Fruit fly (Drosophila melanogaster) whole organism, embryonic: ENCODE results near the gene vkg.

Experiments
- Asciz ChIP-seq: fragments of 200-800 bp; sonication (Bioruptor generic); optimal IDR thresholded peaks from 2 replicates; lab custom pipeline; 2017; ENCODE audit warnings: missing biosample characterization, mild to moderate bottlenecking, missing genetic modification characterization, missing genetic modification reagents
- Bdp1 ChIP-seq: fragments of 200-800 bp; sonication (Bioruptor generic); optimal IDR thresholded peaks from 3 replicates; lab custom pipeline; 2016; ENCODE audit warnings: missing biosample characterization, missing genetic modification characterization
- Bteb2 ChIP-seq: fragments of 200-800 bp; sonication (Bioruptor generic); optimal IDR thresholded peaks from 2 replicates; lab custom pipeline; 2016; ENCODE audit warnings: missing biosample characterization, missing genetic modification characterization
- CG12155 ChIP-seq: fragments of 200-800 bp; sonication (Bioruptor generic); optimal IDR thresholded peaks from 3 replicates; lab custom pipeline; 2016; ENCODE audit warnings: missing biosample characterization, missing genetic modification characterization
- CG13424 ChIP-seq: fragments of 200-800 bp; sonication (Bioruptor generic); optimal IDR thresholded peaks from 2 replicates; lab custom pipeline; 2019; ENCODE audit warnings: missing biosample characterization, mild to moderate bottlenecking, missing genetic modification characterization, moderate library complexity
- CG13894 ChIP-seq: fragments of 200-800 bp; sonication (Bioruptor generic); optimal IDR thresholded peaks from 3 replicates; lab custom pipeline; 2018; ENCODE audit warnings: missing biosample characterization, mild to moderate bottlenecking, missing genetic modification characterization, moderate library complexity
- CG14860 ChIP-seq: fragments of 200-800 bp; sonication (Bioruptor generic); IDR thresholded peaks from 3 replicates; pipeline ENCODE4 v1.3.6; 2022; ENCODE audit warnings: missing biosample characterization, missing genetic modification characterization; ENCODE audit not compliant: partially characterized antibody
- CG1602 ChIP-seq: fragments of 200-800 bp; sonication (Bioruptor generic); optimal IDR thresholded peaks from 3 replicates; lab custom pipeline; 2016; ENCODE audit warnings: missing biosample characterization, missing genetic modification characterization
- CG17912 ChIP-seq: fragments of 200-800 bp; sonication (Bioruptor generic); optimal IDR thresholded peaks from 2 replicates; lab custom pipeline; 2018; ENCODE audit warnings: missing biosample characterization, mild to moderate bottlenecking, missing genetic modification characterization
- CG30020 ChIP-seq: fragments of 200-800 bp; optimal IDR thresholded peaks from 2 replicates; lab custom pipeline; 2019; ENCODE audit warnings: missing biosample characterization, mild to moderate bottlenecking, missing genetic modification characterization, moderate library complexity
- CG32532 ChIP-seq: fragments of 200-800 bp; sonication (Bioruptor generic); IDR thresholded peaks from 2 replicates; pipeline ENCODE4 v1.3.6; 2022; ENCODE audit warnings: missing biosample characterization, missing genetic modification characterization
- CG3407 ChIP-seq: fragments of 200-800 bp; sonication (Bioruptor generic); optimal IDR thresholded peaks from 2 replicates; lab custom pipeline; 2018; ENCODE audit warnings: missing biosample characterization, mild to moderate bottlenecking, missing genetic modification characterization
- CG4617 ChIP-seq: fragments of 200-800 bp; sonication (Bioruptor generic); optimal IDR thresholded peaks from 3 replicates; lab custom pipeline; 2016; ENCODE audit warnings: missing biosample characterization, missing genetic modification characterization, borderline replicate concordance
- CG5180 ChIP-seq: fragments of 200-800 bp; sonication (Bioruptor generic); optimal IDR thresholded peaks from 3 replicates; lab custom pipeline; 2017; ENCODE audit warnings: missing biosample characterization, missing genetic modification characterization, mild to moderate bottlenecking, moderate library complexity, missing genetic modification reagents
- CG6654 ChIP-seq: fragments of 200-800 bp; sonication (Bioruptor generic); optimal IDR thresholded peaks from 2 replicates; lab custom pipeline; 2017; ENCODE audit warnings: missing biosample characterization, mild to moderate bottlenecking, missing genetic modification characterization
- CG7357 ChIP-seq: fragments of 200-800 bp; sonication (Bioruptor generic); IDR thresholded peaks from 3 replicates; pipeline ENCODE4 v1.3.6; 2022; ENCODE audit warnings: missing biosample characterization, missing genetic modification characterization
- CG8924 ChIP-seq: fragments of 200-800 bp; optimal IDR thresholded peaks from 3 replicates; lab custom pipeline; 2019; ENCODE audit warnings: missing biosample characterization, mild to moderate bottlenecking, missing genetic modification characterization, moderate library complexity
- CG9876 ChIP-seq: fragments of 200-800 bp; sonication (Bioruptor generic); optimal IDR thresholded peaks from 2 replicates; lab custom pipeline; 2016; ENCODE audit warnings: missing biosample characterization, missing genetic modification characterization
- D ChIP-seq, 2 experiments: fragments of 200-800 bp in 1 of 2; fragments of >200 bp in 1 of 2; sonication (Bioruptor generic) in 1 of 2; optimal IDR thresholded peaks; 2 replicates in 1 of 2; 3 replicates in 1 of 2; lab custom pipeline; 2017; ENCODE audit warnings: mild to moderate bottlenecking in 1 of 2, missing biosample characterization in 1 of 2, missing genetic modification characterization in 1 of 2, missing genetic modification reagents in 1 of 2
- E2f1 ChIP-seq: fragments of 200-800 bp; sonication (Bioruptor generic); IDR thresholded peaks from 2 replicates; pipeline ENCODE4 v1.3.6; 2022; ENCODE audit warnings: missing biosample characterization, missing genetic modification characterization
- Elba2 ChIP-seq: fragments of 200-800 bp; sonication (Bioruptor generic); optimal IDR thresholded peaks from 3 replicates; lab custom pipeline; 2016; ENCODE audit warnings: missing biosample characterization, missing genetic modification characterization
- Gsc ChIP-seq: fragments of 200-800 bp; sonication (Bioruptor generic); IDR thresholded peaks from 2 replicates; pipeline ENCODE4 v1.3.6; 2022; ENCODE audit warnings: missing biosample characterization, missing genetic modification characterization
- NC2α ChIP-seq: fragments of 200-800 bp; sonication (Bioruptor generic); optimal IDR thresholded peaks from 2 replicates; lab custom pipeline; 2016; ENCODE audit warnings: missing biosample characterization, missing genetic modification characterization
- NK7.1 ChIP-seq: fragments of 200-800 bp; sonication (Bioruptor generic); optimal IDR thresholded peaks from 3 replicates; lab custom pipeline; 2016; ENCODE audit warnings: missing biosample characterization, missing genetic modification characterization
- Nf-YA ChIP-seq: fragments of 200-800 bp; sonication (Bioruptor generic); IDR thresholded peaks from 2 replicates; pipeline ENCODE4 v1.3.6; 2022; ENCODE audit warnings: missing biosample characterization, missing genetic modification characterization
- Pdp1 ChIP-seq, 2 experiments: fragments of 200-800 bp; sonication (Bioruptor generic); optimal IDR thresholded peaks; 3 replicates each; lab custom pipeline; 2016; ENCODE audit warnings: missing biosample characterization in 2 of 2, missing genetic modification characterization in 2 of 2, mild to moderate bottlenecking in 1 of 2, moderate library complexity in 1 of 2
- Sry-β ChIP-seq: fragments of 200-800 bp; sonication (Bioruptor generic); optimal IDR thresholded peaks from 2 replicates; lab custom pipeline; 2018; ENCODE audit warnings: missing biosample characterization, mild to moderate bottlenecking, missing genetic modification characterization, moderate library complexity
- Tbp ChIP-seq: fragments of >200 bp; optimal IDR thresholded peaks from 2 replicates; lab custom pipeline; 2018; ENCODE audit warnings: missing biosample characterization, missing genetic modification characterization
- aop ChIP-seq: fragments of 200-800 bp; sonication (Bioruptor generic); IDR thresholded peaks from 2 replicates; pipeline ENCODE4 v1.3.6; 2022; ENCODE audit warnings: missing biosample characterization, missing genetic modification characterization
- bab2 ChIP-seq: fragments of 200-800 bp; sonication (Bioruptor generic); optimal IDR thresholded peaks from 2 replicates; lab custom pipeline; 2016; ENCODE audit warnings: missing biosample characterization, missing genetic modification characterization
- bbx ChIP-seq: fragments of 200-800 bp; sonication (Bioruptor generic); IDR thresholded peaks from 2 replicates; pipeline ENCODE4 v1.3.6; 2022; ENCODE audit warnings: missing biosample characterization, missing genetic modification characterization; ENCODE audit not compliant: partially characterized antibody
- cas ChIP-seq: fragments of 200-800 bp; sonication (Bioruptor generic); IDR thresholded peaks from 2 replicates; pipeline ENCODE4 v1.3.6; 2022; ENCODE audit warnings: missing biosample characterization, missing genetic modification characterization
- cato ChIP-seq: fragments of 200-800 bp; sonication (Bioruptor generic); optimal IDR thresholded peaks from 2 replicates; lab custom pipeline; 2016; ENCODE audit warnings: missing biosample characterization, missing genetic modification characterization, borderline replicate concordance
- dmrt11E ChIP-seq: fragments of 200-800 bp; sonication (Bioruptor generic); optimal IDR thresholded peaks from 3 replicates; lab custom pipeline; 2018; ENCODE audit warnings: missing biosample characterization, mild to moderate bottlenecking, missing genetic modification characterization, moderate library complexity
- fd64A ChIP-seq: fragments of 200-800 bp; sonication (Bioruptor generic); optimal IDR thresholded peaks from 3 replicates; lab custom pipeline; 2018; ENCODE audit warnings: missing biosample characterization, mild to moderate bottlenecking, missing genetic modification characterization
- gem ChIP-seq: fragments of 200-800 bp; sonication (Bioruptor generic); optimal IDR thresholded peaks from 2 replicates; lab custom pipeline; 2019; ENCODE audit warnings: missing biosample characterization, mild to moderate bottlenecking, missing genetic modification characterization, moderate library complexity
- ham ChIP-seq: fragments of 200-800 bp; sonication (Bioruptor generic); IDR thresholded peaks from 2 replicates; pipeline ENCODE4 v1.3.6; 2022; ENCODE audit warnings: missing biosample characterization, missing genetic modification characterization
- her ChIP-seq: fragments of 200-800 bp; sonication (Bioruptor generic); optimal IDR thresholded peaks from 2 replicates; lab custom pipeline; 2016; ENCODE audit warnings: missing biosample characterization, missing genetic modification characterization
- inv ChIP-seq: fragments of 200-800 bp; sonication (Bioruptor generic); IDR thresholded peaks from 2 replicates; pipeline ENCODE4 v1.3.6; 2022; ENCODE audit warnings: missing biosample characterization, missing genetic modification characterization; ENCODE audit not compliant: partially characterized antibody
- jing ChIP-seq: fragments of 200-800 bp; sonication (Bioruptor generic); optimal IDR thresholded peaks from 2 replicates; lab custom pipeline; 2018; ENCODE audit warnings: missing biosample characterization, mild to moderate bottlenecking, missing genetic modification characterization
- lmd ChIP-seq: fragments of 200-800 bp; sonication (Bioruptor generic); IDR thresholded peaks from 2 replicates; pipeline ENCODE4 v1.3.6; 2022; ENCODE audit warnings: missing biosample characterization, missing genetic modification characterization
- mirr ChIP-seq: fragments of 200-800 bp; sonication (Bioruptor generic); optimal IDR thresholded peaks from 3 replicates; lab custom pipeline; 2018; ENCODE audit warnings: missing biosample characterization, mild to moderate bottlenecking, missing genetic modification characterization
- nom ChIP-seq: fragments of 200-800 bp; sonication (Bioruptor generic); optimal IDR thresholded peaks from 2 replicates; lab custom pipeline; 2017; ENCODE audit warnings: missing biosample characterization, missing genetic modification characterization, mild to moderate bottlenecking, moderate library complexity, missing genetic modification reagents
- otp ChIP-seq: fragments of 200-800 bp; sonication (Bioruptor generic); IDR thresholded peaks from 3 replicates; pipeline ENCODE4, ENCODE4 v1.3.6; 2022; ENCODE audit warnings: missing biosample characterization, missing genetic modification characterization
- pho ChIP-seq: fragments of 200-800 bp; sonication (Bioruptor generic); optimal IDR thresholded peaks from 2 replicates; lab custom pipeline; 2016; ENCODE audit warnings: missing biosample characterization, missing genetic modification characterization
- stwl ChIP-seq: fragments of 200-800 bp; sonication (Bioruptor generic); optimal IDR thresholded peaks from 3 replicates; lab custom pipeline; 2018; ENCODE audit warnings: missing biosample characterization, mild to moderate bottlenecking, missing genetic modification characterization, moderate library complexity
- zen2 ChIP-seq: fragments of 200-800 bp; sonication (Bioruptor generic); IDR thresholded peaks from 3 replicates; pipeline ENCODE4 v1.3.6; 2022; ENCODE audit warnings: missing biosample characterization, missing genetic modification characterization; ENCODE audit not compliant: partially characterized antibody
- zf30C ChIP-seq: fragments of 200-800 bp; sonication (Bioruptor generic); optimal IDR thresholded peaks from 3 replicates; lab custom pipeline; 2018; ENCODE audit warnings: missing biosample characterization, mild to moderate bottlenecking, missing genetic modification characterization

The vkg gene

dm6 chr2L:5004677-5005463 is 23.1 kb downstream of the vkg start (continued):
- peak; percentile 94 for TF ChIP-seq CG8924
- TF ChIP-seq nom = peak; percentile 64
- no peak for TF ChIP-seq Elba2
- peak; percentile 61 for TF ChIP-seq CG30020 (tag; lab: Kevin White, UChicago)
- peak; percentile 95 for TF ChIP-seq Bteb2
- TF ChIP-seq mirr (GFP tag; lab: Kevin White, UChicago) = peak; percentile 84
- TF ChIP-seq CG3407 = peak; percentile 86
- peak; percentile 91 for TF ChIP-seq NK7.1 (GFP tag; lab: Kevin White, UChicago)
- TF ChIP-seq CG13424 = peak; percentile 95
- peak; percentile 82 for TF ChIP-seq dmrt11E
- TF ChIP-seq Sry-β (GFP tag; lab: Kevin White, UChicago) = no peak
- peak; percentile 93 for TF ChIP-seq otp (GFP tag; lab: Robert Waterston, UW)
- TF ChIP-seq CG32532 (GFP tag; lab: Robert Waterston, UW) = peak; percentile 97
- TF ChIP-seq CG5180 (GFP tag; lab: Kevin White, UChicago) = peak; percentile 83
- peak; percentile 94 to 96 for TF ChIP-seq Pdp1 (GFP tag; optimal IDR thresholded peaks at IDR 0.05; lab: Kevin White, UChicago)
- peak; percentile 95 for TF ChIP-seq gem (tag; lab: Kevin White, UChicago)
- TF ChIP-seq cas (GFP tag; lab: Robert Waterston, UW) = peak; percentile 95
- peak; percentile 20 for TF ChIP-seq stwl (tag; lab: Kevin White, UChicago)
- peak; percentile 89 for TF ChIP-seq CG1602 (GFP tag; lab: Kevin White, UChicago)
- TF ChIP-seq bab2 = peak; percentile 96
- no peak for TF ChIP-seq Tbp (GFP tag; lab: Kevin White, UChicago)
- peak; percentile 87 for TF ChIP-seq CG7357
- peak; percentile 75; the same call in 1 of the 2 replicates for TF ChIP-seq ham (GFP tag; lab: Robert Waterston, UW)
- peak; percentile 95 for TF ChIP-seq her (GFP tag; lab: Kevin White, UChicago)
- TF ChIP-seq zen2 = no peak
- peak; percentile 51 for TF ChIP-seq CG17912
- peak; percentile 93 for TF ChIP-seq CG12155 (GFP tag; lab: Kevin White, UChicago)
- peak; percentile 83 for TF ChIP-seq NC2α
- peak; percentile 71 for TF ChIP-seq fd64A
- peak; percentile 96 for TF ChIP-seq lmd
- peak; percentile 89 for TF ChIP-seq Bdp1 (GFP tag; lab: Kevin White, UChicago)
- peak; percentile 84 for TF ChIP-seq aop (GFP tag; lab: Robert Waterston, UW)
- TF ChIP-seq inv = no peak
- TF ChIP-seq CG6654 = peak; percentile 76
- TF ChIP-seq pho (GFP tag; lab: Kevin White, UChicago) = peak; percentile 97
- peak; percentile 92 for TF ChIP-seq CG9876 (GFP tag; lab: Kevin White, UChicago)
- TF ChIP-seq bbx (GFP tag; lab: Robert Waterston, UW) = no peak
- peak; percentile 88 for TF ChIP-seq Nf-YA (GFP tag; lab: Robert Waterston, UW)
- TF ChIP-seq Asciz (GFP tag; lab: Kevin White, UChicago) = peak; percentile 89
- no peak for TF ChIP-seq zf30C
- TF ChIP-seq CG4617 = peak; percentile 78
- TF ChIP-seq CG13894 (tag; lab: Kevin White, UChicago) = peak; percentile 98
- TF ChIP-seq E2f1 = peak; percentile 95
- TF ChIP-seq jing = peak; percentile 80
- no peak for TF ChIP-seq CG14860 (GFP tag; lab: Robert Waterston, UW)
- TF ChIP-seq Gsc (GFP tag; lab: Robert Waterston, UW) = peak; percentile 88
- peak; percentile 77 for TF ChIP-seq cato (GFP tag; lab: Kevin White, UChicago)
- TF ChIP-seq D (optimal IDR thresholded peaks at IDR 0.05; lab: Kevin White, UChicago) = no peak
- TF ChIP-seq D (GFP tag; optimal IDR thresholded peaks at IDR 0.05; lab: Kevin White, UChicago) = peak; percentile 87
